Fruit fly (Drosophila melanogaster) whole organism, embryonic: ENCODE results near the gene Rpp14b.

Experiments used
- Abd-B ChIP-seq: fragments of 200-800 bp; sonication (Bioruptor generic); optimal IDR thresholded peaks from 2 replicates; lab custom pipeline; 2018; ENCODE audit warnings: missing biosample characterization, mild to moderate bottlenecking, missing genetic modification characterization, moderate library complexity
- Atf-2 ChIP-seq: fragments of 200-800 bp; sonication (Bioruptor generic); optimal IDR thresholded peaks from 2 replicates; lab custom pipeline; 2016; ENCODE audit warnings: missing biosample characterization, missing genetic modification characterization
- CG10209 ChIP-seq: fragments of 200-800 bp; sonication (Bioruptor generic); optimal IDR thresholded peaks from 3 replicates; lab custom pipeline; 2017; ENCODE audit warnings: missing biosample characterization, mild to moderate bottlenecking, missing genetic modification characterization, missing genetic modification reagents
- CG1024 ChIP-seq: fragments of 200-800 bp; sonication (Bioruptor generic); IDR thresholded peaks from 2 replicates; pipeline ENCODE4 v1.3.6; 2022; ENCODE audit warnings: missing biosample characterization, missing genetic modification characterization
- CG10979 ChIP-seq: fragments of 200-800 bp; sonication (Bioruptor generic); optimal IDR thresholded peaks from 2 replicates; lab custom pipeline; 2018; ENCODE audit warnings: missing biosample characterization, mild to moderate bottlenecking, missing genetic modification characterization, moderate library complexity
- CG12071 ChIP-seq: fragments of 200-800 bp; sonication (Bioruptor generic); optimal IDR thresholded peaks from 3 replicates; lab custom pipeline; 2018; ENCODE audit warnings: missing biosample characterization, mild to moderate bottlenecking, missing genetic modification characterization
- CG14441 ChIP-seq: fragments of 200-800 bp; sonication (Bioruptor generic); IDR thresholded peaks from 2 replicates; pipeline ENCODE4 v1.3.6; 2022; ENCODE audit warnings: missing biosample characterization, missing genetic modification characterization
- CG15011 ChIP-seq: fragments of 200-800 bp; sonication (Bioruptor generic); optimal IDR thresholded peaks from 3 replicates; lab custom pipeline; 2018; ENCODE audit warnings: missing biosample characterization, mild to moderate bottlenecking, missing genetic modification characterization
- CG15073 ChIP-seq: fragments of 200-800 bp; sonication (Bioruptor generic); optimal IDR thresholded peaks from 2 replicates; lab custom pipeline; 2016; ENCODE audit warnings: missing biosample characterization, missing genetic modification characterization
- CG15269 ChIP-seq: fragments of 200-800 bp; sonication (Bioruptor generic); optimal IDR thresholded peaks from 2 replicates; lab custom pipeline; 2018; ENCODE audit warnings: missing biosample characterization, mild to moderate bottlenecking, missing genetic modification characterization, moderate library complexity
- CG17359 ChIP-seq: fragments of 200-800 bp; sonication (Bioruptor generic); optimal IDR thresholded peaks from 3 replicates; lab custom pipeline; 2018; ENCODE audit warnings: missing biosample characterization, mild to moderate bottlenecking, missing genetic modification characterization, moderate library complexity
- CG17829 ChIP-seq: fragments of 200-800 bp; optimal IDR thresholded peaks from 2 replicates; lab custom pipeline; 2019; ENCODE audit warnings: missing biosample characterization, mild to moderate bottlenecking, missing genetic modification characterization, moderate library complexity
- CG32772 ChIP-seq: fragments of 200-800 bp; sonication (Bioruptor generic); IDR thresholded peaks from 2 replicates; pipeline ENCODE4 v1.3.6; 2022; ENCODE audit warnings: missing biosample characterization, missing genetic modification characterization
- CG34422 ChIP-seq: fragments of 200-800 bp; sonication (Bioruptor generic); IDR thresholded peaks from 3 replicates; pipeline ENCODE4 v1.3.6; 2022; ENCODE audit warnings: missing biosample characterization, missing genetic modification characterization
- CG3995 ChIP-seq: fragments of 200-800 bp; sonication (Bioruptor generic); optimal IDR thresholded peaks from 3 replicates; lab custom pipeline; 2016; ENCODE audit warnings: missing biosample characterization, missing genetic modification characterization
- CG4424 ChIP-seq: fragments of 200-800 bp; sonication (Bioruptor generic); optimal IDR thresholded peaks from 3 replicates; lab custom pipeline; 2016; ENCODE audit warnings: missing biosample characterization, missing genetic modification characterization
- CG4820 ChIP-seq: fragments of 200-800 bp; sonication (Bioruptor generic); optimal IDR thresholded peaks from 3 replicates; lab custom pipeline; 2016; ENCODE audit warnings: missing biosample characterization, missing genetic modification characterization
- CG6689 ChIP-seq: fragments of 200-800 bp; sonication (Bioruptor generic); IDR thresholded peaks from 2 replicates; pipeline ENCODE4 v1.3.6; 2022; ENCODE audit warnings: missing biosample characterization, missing genetic modification characterization
- CG8359 ChIP-seq: fragments of 200-800 bp; sonication (Bioruptor generic); optimal IDR thresholded peaks from 2 replicates; lab custom pipeline; 2017; ENCODE audit warnings: missing biosample characterization, mild to moderate bottlenecking, missing genetic modification characterization, borderline replicate concordance
- CG9437 ChIP-seq: fragments of 200-800 bp; sonication (Bioruptor generic); optimal IDR thresholded peaks from 2 replicates; lab custom pipeline; 2018; ENCODE audit warnings: missing biosample characterization, mild to moderate bottlenecking, missing genetic modification characterization
- Drgx ChIP-seq: fragments of 200-800 bp; sonication (Bioruptor generic); IDR thresholded peaks from 2 replicates; pipeline ENCODE4 v1.3.6; 2022; ENCODE audit warnings: missing biosample characterization, missing genetic modification characterization
- HHEX ChIP-seq: fragments of 200-800 bp; sonication (Bioruptor generic); optimal IDR thresholded peaks from 3 replicates; lab custom pipeline; 2017; ENCODE audit warnings: missing biosample characterization, mild to moderate bottlenecking, missing genetic modification characterization, missing genetic modification reagents
- Lim3 ChIP-seq: fragments of 200-800 bp; sonication (Bioruptor generic); IDR thresholded peaks from 2 replicates; pipeline ENCODE4 v1.3.6; 2022; ENCODE audit warnings: missing biosample characterization, missing genetic modification characterization
- MTF-1 ChIP-seq: fragments of 200-800 bp; sonication (Bioruptor generic); optimal IDR thresholded peaks from 2 replicates; lab custom pipeline; 2018; ENCODE audit warnings: missing biosample characterization, mild to moderate bottlenecking, missing genetic modification characterization, borderline replicate concordance
- Max ChIP-seq: fragments of 200-800 bp; sonication (Bioruptor generic); optimal IDR thresholded peaks from 2 replicates; lab custom pipeline; 2016; ENCODE audit warnings: missing biosample characterization, mild to moderate bottlenecking, missing genetic modification characterization
- Med ChIP-seq: fragments of 200-800 bp; sonication (Bioruptor generic); peaks from one replicate; lab custom pipeline; 2016; ENCODE audit warnings: missing biosample characterization, missing genetic modification characterization, mild to moderate bottlenecking, inconsistent platforms, moderate library complexity
- Myb ChIP-seq: fragments of 200-800 bp; sonication (Bioruptor generic); optimal IDR thresholded peaks from 2 replicates; lab custom pipeline; 2016; ENCODE audit warnings: missing biosample characterization, missing genetic modification characterization
- Neu2 ChIP-seq: fragments of 200-800 bp; sonication (Bioruptor generic); optimal IDR thresholded peaks from 3 replicates; lab custom pipeline; 2016; ENCODE audit warnings: missing biosample characterization, missing genetic modification characterization, borderline replicate concordance
- Sin3A ChIP-seq: fragments of >200 bp; optimal IDR thresholded peaks from 2 replicates; lab custom pipeline; 2018
- TFAM ChIP-seq: fragments of 200-800 bp; sonication (Bioruptor generic); optimal IDR thresholded peaks from 2 replicates; lab custom pipeline; 2017; ENCODE audit warnings: missing biosample characterization, missing genetic modification characterization, inconsistent platforms
- ara ChIP-seq: fragments of 200-800 bp; sonication (Bioruptor generic); IDR thresholded peaks from 2 replicates; pipeline ENCODE4 v1.3.6; 2022; ENCODE audit warnings: missing biosample characterization, missing genetic modification characterization
- bcd ChIP-seq: fragments of 200-800 bp; sonication (Bioruptor generic); optimal IDR thresholded peaks from 2 replicates; lab custom pipeline; 2017; ENCODE audit warnings: missing biosample characterization, mild to moderate bottlenecking, missing genetic modification characterization
- bsh ChIP-seq, 2 experiments: fragments of 200-800 bp; sonication (Bioruptor generic); optimal IDR thresholded peaks; 2 replicates each; lab custom pipeline; 2017 to 2018; ENCODE audit warnings: mild to moderate bottlenecking in 2 of 2, missing biosample characterization in 2 of 2, missing genetic modification characterization in 2 of 2, moderate library complexity in 1 of 2
- gro ChIP-seq: fragments of 200-800 bp; sonication (Bioruptor generic); optimal IDR thresholded peaks from 2 replicates; lab custom pipeline; 2016; ENCODE audit warnings: missing biosample characterization, missing genetic modification characterization
- hkb ChIP-seq, 2 experiments: fragments of 200-800 bp in 1 of 2; fragments of >200 bp in 1 of 2; sonication (Bioruptor generic) in 1 of 2; IDR thresholded peaks in 1 of 2; optimal IDR thresholded peaks in 1 of 2; 2 replicates each; pipeline versions ENCODE4 v1.3.6 to Lab custom; 2017 to 2022; ENCODE audit warnings: missing biosample characterization in 1 of 2, missing genetic modification characterization in 1 of 2
- ind ChIP-seq: fragments of 200-800 bp; sonication (Bioruptor generic); optimal IDR thresholded peaks from 3 replicates; lab custom pipeline; 2016; ENCODE audit warnings: missing biosample characterization, missing genetic modification characterization
- kay ChIP-seq: fragments of 200-800 bp; sonication (Bioruptor generic); optimal IDR thresholded peaks from 2 replicates; lab custom pipeline; 2016; ENCODE audit warnings: missing biosample characterization, missing genetic modification characterization
- lab ChIP-seq: fragments of 200-800 bp; sonication (Bioruptor generic); optimal IDR thresholded peaks from 3 replicates; lab custom pipeline; 2017; ENCODE audit warnings: missing biosample characterization, missing genetic modification characterization, mild to moderate bottlenecking, moderate library complexity, missing genetic modification reagents
- lbe ChIP-seq: fragments of 200-800 bp; sonication (Bioruptor generic); optimal IDR thresholded peaks from 2 replicates; lab custom pipeline; 2016; ENCODE audit warnings: missing biosample characterization, mild to moderate bottlenecking, missing genetic modification characterization
- luna ChIP-seq: fragments of 200-800 bp; sonication (Bioruptor generic); optimal IDR thresholded peaks from 2 replicates; lab custom pipeline; 2016; ENCODE audit warnings: missing biosample characterization, missing genetic modification characterization
- maf-S ChIP-seq: fragments of 200-800 bp; sonication (Bioruptor generic); optimal IDR thresholded peaks from 2 replicates; lab custom pipeline; 2016; ENCODE audit warnings: missing biosample characterization, missing genetic modification characterization
- nmo ChIP-seq: fragments of 200-800 bp; sonication (Bioruptor generic); optimal IDR thresholded peaks from 2 replicates; lab custom pipeline; 2018; ENCODE audit warnings: missing biosample characterization, mild to moderate bottlenecking, missing genetic modification characterization, moderate library complexity
- org-1 ChIP-seq: fragments of 200-800 bp; sonication (Bioruptor generic); optimal IDR thresholded peaks from 2 replicates; lab custom pipeline; 2017; ENCODE audit warnings: missing biosample characterization, missing genetic modification characterization
- prd ChIP-seq, 3 experiments: fragments of >200 bp in 2 of 3; fragments of 200-800 bp in 1 of 3; sonication (Bioruptor generic) in 1 of 3; optimal IDR thresholded peaks in 2 of 3; IDR thresholded peaks in 1 of 3; 2 replicates in 2 of 3; 3 replicates in 1 of 3; pipeline versions ENCODE4 v1.3.6 to Lab custom; 2017 to 2022; ENCODE audit warnings: missing biosample characterization in 1 of 3, missing genetic modification characterization in 1 of 3
- ranshi ChIP-seq: fragments of 200-800 bp; sonication (Bioruptor generic); IDR thresholded peaks from 2 replicates; pipeline ENCODE4 v1.3.6; 2022; ENCODE audit warnings: missing biosample characterization, missing genetic modification characterization
- repo ChIP-seq: fragments of 200-800 bp; sonication (Bioruptor generic); optimal IDR thresholded peaks from 2 replicates; lab custom pipeline; 2016; ENCODE audit warnings: missing biosample characterization, missing genetic modification characterization
- salm ChIP-seq: fragments of 200-800 bp; sonication (Bioruptor generic); optimal IDR thresholded peaks from 2 replicates; lab custom pipeline; 2018; ENCODE audit warnings: missing biosample characterization, mild to moderate bottlenecking, missing genetic modification characterization
- sisA ChIP-seq: fragments of 200-800 bp; sonication (Bioruptor generic); IDR thresholded peaks from 2 replicates; pipeline ENCODE4 v1.3.6; 2022; ENCODE audit warnings: missing biosample characterization, missing genetic modification characterization
- tx ChIP-seq: fragments of 200-800 bp; sonication (Bioruptor generic); optimal IDR thresholded peaks from 2 replicates; lab custom pipeline; 2016; ENCODE audit warnings: missing biosample characterization, missing genetic modification characterization
- unpg ChIP-seq: fragments of 200-800 bp; sonication (Bioruptor generic); optimal IDR thresholded peaks from 3 replicates; lab custom pipeline; 2018; ENCODE audit warnings: missing biosample characterization, mild to moderate bottlenecking, missing genetic modification characterization, moderate library complexity
- wdn ChIP-seq: fragments of 200-800 bp; sonication (Bioruptor generic); IDR thresholded peaks from 2 replicates; pipeline ENCODE4 v1.3.6; 2022; ENCODE audit warnings: missing biosample characterization, missing genetic modification characterization

Gene Rpp14b

dm6 chr3R:30014977-30015514 is 40.7 kb upstream of the Rpp14b start, which contains the start of gene CG7920 (continued):
- TF ChIP-seq Max (GFP tag; lab: Kevin White, UChicago), result no peak
- peak; percentile 24 for TF ChIP-seq CG12071
- TF ChIP-seq Drgx (GFP tag; lab: Robert Waterston, UW), result peak; percentile 50; the same call in 1 of the 2 replicates
- no peak for TF ChIP-seq salm (tag; lab: Kevin White, UChicago)
- no peak for TF ChIP-seq kay (GFP tag; lab: Kevin White, UChicago)
- TF ChIP-seq Neu2, result no peak
- no peak for TF ChIP-seq CG10209 (GFP tag; lab: Kevin White, UChicago)
- TF ChIP-seq Abd-B (GFP tag; lab: Kevin White, UChicago), result no peak
- no peak for TF ChIP-seq gro
- TF ChIP-seq CG14441 (GFP tag; lab: Robert Waterston, UW), result no peak
- TF ChIP-seq tx (GFP tag; lab: Kevin White, UChicago), result no peak
- TF ChIP-seq CG9437 (GFP tag; lab: Kevin White, UChicago), result no peak
- TF ChIP-seq CG17359 (tag; lab: Kevin White, UChicago), result no peak
- peak; percentile 8 for TF ChIP-seq unpg (GFP tag; lab: Kevin White, UChicago)
- TF ChIP-seq CG15011, result no peak
- no peak for TF ChIP-seq CG15073 (GFP tag; lab: Kevin White, UChicago)
- peak; percentile 79 for TF ChIP-seq Myb (GFP tag; lab: Kevin White, UChicago)
- TF ChIP-seq TFAM (GFP tag; lab: Kevin White, UChicago), result no peak
- TF ChIP-seq CG3995 (GFP tag; lab: Kevin White, UChicago), result no peak
- TF ChIP-seq lbe (GFP tag; lab: Kevin White, UChicago), result peak; percentile 55
- no peak for TF ChIP-seq ind
- no peak for TF ChIP-seq MTF-1 (GFP tag; lab: Kevin White, UChicago)
- no peak for TF ChIP-seq Atf-2
- TF ChIP-seq CG34422, result peak; percentile 55; the same call in 2 of the 3 replicates
- TF ChIP-seq repo, result no peak
- TF ChIP-seq CG32772 (GFP tag; lab: Robert Waterston, UW), result no peak
- peak; percentile 10 for TF ChIP-seq maf-S
- TF ChIP-seq ara (GFP tag; lab: Robert Waterston, UW), result no peak
- no peak for TF ChIP-seq CG4820 (GFP tag; lab: Kevin White, UChicago)
- peak in 1 of 2 experiments; percentile 14 for TF ChIP-seq bsh (GFP tag; optimal IDR thresholded peaks at IDR 0.05; lab: Kevin White, UChicago)
- TF ChIP-seq CG8359, result no peak
- TF ChIP-seq HHEX, result no peak
- no peak for TF ChIP-seq CG1024 (GFP tag; lab: Robert Waterston, UW)
- no peak for TF ChIP-seq Lim3

DNA sequence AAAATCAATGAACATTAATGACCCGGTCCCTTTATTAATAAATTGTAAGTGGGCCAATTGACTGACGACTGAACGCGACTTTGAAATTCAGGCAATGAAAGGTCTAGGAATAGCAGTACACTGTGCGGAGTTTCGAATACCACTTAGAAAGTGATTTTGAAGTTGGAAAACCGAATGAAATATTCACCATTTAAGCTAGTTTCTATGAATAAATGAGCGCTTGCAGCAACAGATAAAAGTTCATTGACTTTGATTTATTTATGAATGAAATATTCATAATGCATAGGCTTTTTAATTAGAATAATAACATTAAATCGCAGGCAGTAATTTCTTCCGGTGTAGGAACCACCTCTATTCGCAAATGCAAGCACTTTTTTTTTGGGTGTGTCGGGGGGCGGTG is 34.7 kb upstream of the Rpp14b start:
- peak; percentile 21 for TF ChIP-seq bcd (GFP tag; lab: Kevin White, UChicago)
- no peak for TF ChIP-seq wdn (GFP tag; lab: Robert Waterston, UW)
- TF ChIP-seq Sin3A (lab: Kevin White, UChicago), result no peak
- TF ChIP-seq sisA (GFP tag; lab: Robert Waterston, UW), result peak; percentile 29; the same call in 1 of the 2 replicates
- TF ChIP-seq ranshi, result peak; percentile 9; the same call in 1 of the 2 replicates
- peak; percentile 18 for TF ChIP-seq CG17829 (tag; lab: Kevin White, UChicago)
- TF ChIP-seq lab (GFP tag; lab: Kevin White, UChicago), result peak; percentile 13
- TF ChIP-seq Med (GFP tag; lab: Kevin White, UChicago), result peak; percentile 22
- peak; percentile 12 for TF ChIP-seq nmo (GFP tag; lab: Kevin White, UChicago)
- peak; percentile 44; the same call in 1 of the 2 replicates for TF ChIP-seq CG6689 (GFP tag; lab: Robert Waterston, UW)
- peak; percentile 29 for TF ChIP-seq CG4424 (GFP tag; lab: Kevin White, UChicago)
- TF ChIP-seq hkb (optimal IDR thresholded peaks at IDR 0.05; lab: Kevin White, UChicago), result no peak
- TF ChIP-seq hkb (GFP tag; IDR thresholded peaks at IDR 0.05; lab: Robert Waterston, UW), result no peak
- peak; percentile 22 for TF ChIP-seq CG17359 (tag; lab: Kevin White, UChicago)
- TF ChIP-seq CG10979, result peak; percentile 10
- TF ChIP-seq org-1 (GFP tag; lab: Kevin White, UChicago), result peak; percentile 8
- TF ChIP-seq luna (GFP tag; lab: Kevin White, UChicago), result no peak
- TF ChIP-seq prd (optimal IDR thresholded peaks at IDR 0.05; lab: Kevin White, UChicago), result no peak
- peak; percentile 47; the same call in 1 of the 3 replicates for TF ChIP-seq prd (GFP tag; IDR thresholded peaks at IDR 0.05; lab: Robert Waterston, UW)
- peak; percentile 32 for TF ChIP-seq CG15269 (tag; lab: Kevin White, UChicago)
